Fruit fly (Drosophila melanogaster): ENCODE data around the gene Pli.

- TF ChIP-seq EcR (GFP tag; optimal IDR thresholded peaks at IDR 0.05) (no peak), pan (optimal IDR thresholded peaks at IDR 0.05) (no peak), usp (GFP tag; optimal IDR thresholded peaks at IDR 0.05) (no peak), Dll (optimal IDR thresholded peaks at IDR 0.05) (no peak), psq (optimal IDR thresholded peaks at IDR 0.05) (no peak), CG8478 (optimal IDR thresholded peaks at IDR 0.05) (no peak)
Observed at dm6 chr3R:23927429-23927828, 37.6 kb upstream of the Pli start, which contains the start of gene CG13601.

Measured in whole organism.